Fruit fly (Drosophila melanogaster): ENCODE measurements around the gene Cox10.
A peak's percentile ranks its signal among the peaks of the same experiment; 100 is the strongest.

The Cox10 gene

dm6 chr2L:10331066-10331847 lies at the start of gene Cox10, which contains the start of gene Schip1:
TSS of gene Cox10 (plus strand) at chr2L:10331471.
TSS of gene Schip1 (minus strand) at chr2L:10331116.
- TF ChIP-seq rn (GFP tag; IDR thresholded peaks at IDR 0.05) (no peak), Pif1B (GFP tag; optimal IDR thresholded peaks at IDR 0.05) (no peak), Pif1A (GFP tag; optimal IDR thresholded peaks at IDR 0.05) (no peak), CG8301 (tag; optimal IDR thresholded peaks at IDR 0.05) (no peak), fd96Ca (GFP tag; IDR thresholded peaks at IDR 0.05) (no peak), CG32121 (GFP tag; IDR thresholded peaks at IDR 0.05) (no peak), CG14655 (GFP tag; optimal IDR thresholded peaks at IDR 0.05) (no peak), CG17806 (tag; optimal IDR thresholded peaks at IDR 0.05) (no peak), Snoo (tag; optimal IDR thresholded peaks at IDR 0.05) (no peak), CG9948 (tag; optimal IDR thresholded peaks at IDR 0.05) (no peak), CG12605 (GFP tag; IDR thresholded peaks at IDR 0.05) (no peak), CG10348 (GFP tag; IDR thresholded peaks at IDR 0.05) (no peak)

dm6 chr2L:10291276-10291675 lies 40.0 kb upstream of the Cox10 start:
- TF ChIP-seq CG12605 (GFP tag; IDR thresholded peaks at IDR 0.05) (no peak), CG10348 (GFP tag; IDR thresholded peaks at IDR 0.05) (no peak)

- TF ChIP-seq rn (GFP tag; IDR thresholded peaks at IDR 0.05): no peak
- TF ChIP-seq Ets98B (GFP tag; IDR thresholded peaks at IDR 0.05): no peak; the same call in 1 of the 2 replicates
- TF ChIP-seq EcR (GFP tag; optimal IDR thresholded peaks at IDR 0.05): no peak
- peak; percentile 38 for TF ChIP-seq CG15710 (tag; optimal IDR thresholded peaks at IDR 0.05)
- TF ChIP-seq CG17806 (tag; optimal IDR thresholded peaks at IDR 0.05): peak; percentile 49
- TF ChIP-seq Snoo (tag; optimal IDR thresholded peaks at IDR 0.05): no peak
- TF ChIP-seq fd96Ca (GFP tag; IDR thresholded peaks at IDR 0.05): no peak
- TF ChIP-seq CG8301 (tag; optimal IDR thresholded peaks at IDR 0.05): no peak
- no peak for TF ChIP-seq CG34367 (tag; optimal IDR thresholded peaks at IDR 0.05)
- TF ChIP-seq D1 (tag; optimal IDR thresholded peaks at IDR 0.05): no peak
- peak; percentile 66 for TF ChIP-seq CG32121 (GFP tag; IDR thresholded peaks at IDR 0.05)
- no peak for TF ChIP-seq CG13204 (GFP tag; optimal IDR thresholded peaks at IDR 0.05)
- TF ChIP-seq CG10348 (GFP tag; IDR thresholded peaks at IDR 0.05): no peak
Observed at dm6 chr2L:10292066-10292560, 39.2 kb upstream of the Cox10 start, which contains the start of gene Ufd4. TSS of gene Ufd4 (minus strand) at chr2L:10292365.

dm6 chr2L:10294798-10295669 lies 36.2 kb upstream of the Cox10 start, which contains the start of gene Hand:
TSS of gene Hand (minus strand) at chr2L:10295385.
- TF ChIP-seq Pif1A (GFP tag; optimal IDR thresholded peaks at IDR 0.05) (no peak), Pif1B (GFP tag; optimal IDR thresholded peaks at IDR 0.05) (no peak), CG8159 (tag; optimal IDR thresholded peaks at IDR 0.05) (no peak), CG34367 (tag; optimal IDR thresholded peaks at IDR 0.05) (no peak), CG12605 (GFP tag; IDR thresholded peaks at IDR 0.05) (no peak), CG32121 (GFP tag; IDR thresholded peaks at IDR 0.05) (no peak), CG14655 (GFP tag; optimal IDR thresholded peaks at IDR 0.05) (no peak), CG17806 (tag; optimal IDR thresholded peaks at IDR 0.05) (no peak), Snoo (tag; optimal IDR thresholded peaks at IDR 0.05) (no peak), D1 (tag; optimal IDR thresholded peaks at IDR 0.05) (no peak), fd96Ca (GFP tag; IDR thresholded peaks at IDR 0.05) (no peak), CG10348 (GFP tag; IDR thresholded peaks at IDR 0.05) (no peak), CG15710 (tag; optimal IDR thresholded peaks at IDR 0.05) (no peak), EcR (GFP tag; optimal IDR thresholded peaks at IDR 0.05) (no peak), CG9948 (tag; optimal IDR thresholded peaks at IDR 0.05) (no peak), gl (tag; optimal IDR thresholded peaks at IDR 0.05) (no peak), CG4496 (GFP tag; IDR thresholded peaks at IDR 0.05) (no peak)

- TF ChIP-seq CG8159 (tag; optimal IDR thresholded peaks at IDR 0.05): no peak
- TF ChIP-seq CG14655 (GFP tag; optimal IDR thresholded peaks at IDR 0.05): no peak
- TF ChIP-seq Pif1A (GFP tag; optimal IDR thresholded peaks at IDR 0.05): no peak
- no peak for TF ChIP-seq rn (GFP tag; IDR thresholded peaks at IDR 0.05)
- no peak for TF ChIP-seq Ets98B (GFP tag; IDR thresholded peaks at IDR 0.05)
- no peak for TF ChIP-seq D1 (tag; optimal IDR thresholded peaks at IDR 0.05)
- TF ChIP-seq EcR (GFP tag; optimal IDR thresholded peaks at IDR 0.05): no peak
- TF ChIP-seq Pif1B (GFP tag; optimal IDR thresholded peaks at IDR 0.05): no peak
- TF ChIP-seq CG34367 (tag; optimal IDR thresholded peaks at IDR 0.05): no peak
- no peak for TF ChIP-seq Snoo (tag; optimal IDR thresholded peaks at IDR 0.05)
- TF ChIP-seq CG32121 (GFP tag; IDR thresholded peaks at IDR 0.05): no peak
- TF ChIP-seq CG8301 (tag; optimal IDR thresholded peaks at IDR 0.05): no peak
- TF ChIP-seq CG17806 (tag; optimal IDR thresholded peaks at IDR 0.05): no peak
Observed at dm6 chr2L:10298306-10298705, 33.0 kb upstream of the Cox10 start.
